Worm (Caenorhabditis elegans) whole organism, young adult: ENCODE data around the gene grd-12.
A peak's percentile ranks its signal among the peaks of the same experiment; 100 is the strongest.

Source experiments
- C06A6.2 ChIP-seq: fragments of 200-800 bp; sonication (Bioruptor generic); conservative IDR thresholded peaks from 2 replicates; pipeline ENCODE4 v1.3.6; 2022; ENCODE audit warnings: missing genetic modification characterization, missing compliant biosample characterization
- F37B4.10 ChIP-seq: fragments of 200-800 bp; sonication (Bioruptor generic); IDR thresholded peaks from 2 replicates; pipeline ENCODE4 v1.3.6; 2022; ENCODE audit warnings: missing genetic modification characterization, missing compliant biosample characterization
- F57A8.1 ChIP-seq: fragments of 200-800 bp; sonication (Bioruptor generic); optimal IDR thresholded peaks from 2 replicates; lab custom pipeline; 2018; ENCODE audit warnings: mild to moderate bottlenecking, missing genetic modification characterization, moderate library complexity, missing compliant biosample characterization
- F57C9.4 ChIP-seq: sonication (generic microtip); optimal IDR thresholded peaks from 2 replicates; lab custom pipeline; 2017; ENCODE audit warnings: mild to moderate bottlenecking, missing genetic modification characterization, missing compliant biosample characterization
- K12H6.12 ChIP-seq: fragments of 200-800 bp; sonication (Bioruptor generic); optimal IDR thresholded peaks from 2 replicates; lab custom pipeline; 2018; ENCODE audit warnings: mild to moderate bottlenecking, missing genetic modification characterization, missing compliant biosample characterization
- Y53F4B.3 ChIP-seq: fragments of 200-800 bp; sonication (Bioruptor generic); IDR thresholded peaks from 2 replicates; pipeline ENCODE4 v1.3.6; 2022; ENCODE audit warnings: missing genetic modification reagents, missing genetic modification characterization, missing compliant biosample characterization
- Y53G8AR.9 ChIP-seq: fragments of 200-800 bp; sonication (Bioruptor generic); conservative IDR thresholded peaks from 2 replicates; pipeline ENCODE4 v1.3.6; 2022; ENCODE audit warnings: missing genetic modification reagents, missing genetic modification characterization, missing compliant biosample characterization
- Y56A3A.18 ChIP-seq: fragments of 200-800 bp; sonication (Bioruptor generic); IDR thresholded peaks from 2 replicates; pipeline ENCODE4 v1.3.6; 2022; ENCODE audit warnings: missing genetic modification reagents, missing genetic modification characterization, missing compliant biosample characterization
- Y67H2A.10 ChIP-seq: fragments of 200-800 bp; sonication (Bioruptor generic); conservative IDR thresholded peaks from 2 replicates; pipeline ENCODE4 v1.3.6; 2022; ENCODE audit warnings: missing genetic modification reagents, missing genetic modification characterization, missing compliant biosample characterization
- Y79H2A.3 ChIP-seq: fragments of 200-800 bp; sonication (Bioruptor generic); conservative IDR thresholded peaks from 2 replicates; pipeline ENCODE4 v1.3.6; 2022; ENCODE audit warnings: missing genetic modification reagents, missing genetic modification characterization, missing compliant biosample characterization
- akir-1 ChIP-seq: fragments of 200-800 bp; sonication (Bioruptor generic); optimal IDR thresholded peaks from 2 replicates; lab custom pipeline; 2018; ENCODE audit warnings: mild to moderate bottlenecking, missing genetic modification characterization, moderate library complexity, missing compliant biosample characterization
- aptf-2 ChIP-seq: fragments of 200-800 bp; sonication (Bioruptor generic); conservative IDR thresholded peaks from 2 replicates; pipeline ENCODE4 v1.3.6; 2022; ENCODE audit warnings: missing genetic modification reagents, missing genetic modification characterization, missing compliant biosample characterization
- atf-7 ChIP-seq: sonication (generic microtip); optimal IDR thresholded peaks from 2 replicates; lab custom pipeline; 2017; ENCODE audit warnings: mild to moderate bottlenecking, missing genetic modification characterization, missing compliant biosample characterization
- athp-1 ChIP-seq: sonication (generic microtip); optimal IDR thresholded peaks from 2 replicates; lab custom pipeline; 2017; ENCODE audit warnings: mild to moderate bottlenecking, missing genetic modification characterization, missing compliant biosample characterization
- bed-2 ChIP-seq: fragments of 200-800 bp; sonication (Bioruptor generic); IDR thresholded peaks from 2 replicates; pipeline ENCODE4 v1.3.6; 2022; ENCODE audit warnings: missing genetic modification reagents, missing genetic modification characterization, missing compliant biosample characterization
- cebp-1 ChIP-seq, 2 experiments: fragments of 200-800 bp in 1 of 2; sonication (Bioruptor generic) in 1 of 2; sonication (generic microtip) in 1 of 2; IDR thresholded peaks in 1 of 2; optimal IDR thresholded peaks in 1 of 2; 2 replicates each; pipeline versions ENCODE4 v1.3.6 to Lab custom; 2017 to 2022; ENCODE audit warnings: missing compliant biosample characterization in 2 of 2, missing genetic modification characterization in 2 of 2, mild to moderate bottlenecking in 1 of 2, missing genetic modification reagents in 1 of 2, moderate library complexity in 1 of 2
- ceh-100 ChIP-seq: fragments of 200-800 bp; sonication (Bioruptor generic); IDR thresholded peaks from 2 replicates; pipeline ENCODE4 v1.3.6; 2022; ENCODE audit warnings: missing genetic modification reagents, missing genetic modification characterization, missing compliant biosample characterization
- ceh-27 ChIP-seq: fragments of 200-800 bp; sonication (Bioruptor generic); optimal IDR thresholded peaks from 2 replicates; lab custom pipeline; 2018; ENCODE audit warnings: mild to moderate bottlenecking, missing genetic modification characterization, moderate library complexity, missing compliant biosample characterization
- ceh-40 ChIP-seq: fragments of 200-800 bp; sonication (Bioruptor generic); IDR thresholded peaks from 2 replicates; pipeline ENCODE4 v1.3.6; 2022; ENCODE audit warnings: missing genetic modification characterization, missing compliant biosample characterization
- ceh-91 ChIP-seq: fragments of 200-800 bp; sonication (Bioruptor generic); IDR thresholded peaks from 2 replicates; pipeline ENCODE4 v1.3.6; 2022; ENCODE audit warnings: missing genetic modification reagents, missing genetic modification characterization, missing compliant biosample characterization
- chd-7 ChIP-seq: sonication (generic microtip); optimal IDR thresholded peaks from 2 replicates; lab custom pipeline; 2016; ENCODE audit warnings: mild to moderate bottlenecking, missing genetic modification characterization, moderate library complexity, missing compliant biosample characterization
- die-1 ChIP-seq: sonication (generic microtip); optimal IDR thresholded peaks from 2 replicates; lab custom pipeline; 2016; ENCODE audit warnings: missing genotype, mild to moderate bottlenecking, missing genetic modification characterization, missing compliant biosample characterization
- dpff-1 ChIP-seq: sonication (generic microtip); optimal IDR thresholded peaks from 2 replicates; lab custom pipeline; 2017; ENCODE audit warnings: mild to moderate bottlenecking, missing genetic modification characterization, missing compliant biosample characterization
- egl-44 ChIP-seq: fragments of 200-800 bp; sonication (Bioruptor generic); IDR thresholded peaks from 2 replicates; pipeline ENCODE4 v1.3.6; 2022; ENCODE audit warnings: missing genetic modification reagents, missing genetic modification characterization, missing compliant biosample characterization
- ekl-4 ChIP-seq: fragments of 200-800 bp; sonication (Bioruptor generic); IDR thresholded peaks from 2 replicates; pipeline ENCODE4 v1.3.6; 2022; ENCODE audit warnings: missing genetic modification reagents, missing genetic modification characterization, missing compliant biosample characterization
- gei-17 ChIP-seq: fragments of 200-800 bp; sonication (Bioruptor generic); optimal IDR thresholded peaks from 2 replicates; lab custom pipeline; 2018; ENCODE audit warnings: mild to moderate bottlenecking, missing genetic modification characterization, missing compliant biosample characterization
- him-1 ChIP-seq: sonication (generic microtip); optimal IDR thresholded peaks from 2 replicates; lab custom pipeline; 2016; ENCODE audit warnings: missing genotype, missing genetic modification reagents, missing genetic modification characterization, missing compliant biosample characterization
- hmg-1.2 ChIP-seq: fragments of 200-800 bp; sonication (Bioruptor generic); IDR thresholded peaks from 2 replicates; pipeline ENCODE4 v1.3.6; 2022; ENCODE audit warnings: missing genetic modification reagents, missing genetic modification characterization, missing compliant biosample characterization
- hrde-1 ChIP-seq: sonication (generic microtip); optimal IDR thresholded peaks from 2 replicates; lab custom pipeline; 2016; ENCODE audit warnings: missing genetic modification characterization, mild to moderate bottlenecking, missing compliant biosample characterization, moderate library complexity, missing genotype, missing genetic modification reagents, borderline replicate concordance
- hsf-1 ChIP-seq: fragments of 200-800 bp; sonication (Bioruptor generic); IDR thresholded peaks from 2 replicates; pipeline ENCODE4 v1.3.6; 2022; ENCODE audit warnings: missing genetic modification reagents, missing genetic modification characterization, missing compliant biosample characterization
- let-526 ChIP-seq: fragments of 200-800 bp; sonication (Bioruptor generic); IDR thresholded peaks from 2 replicates; pipeline ENCODE4 v1.3.6; 2022; ENCODE audit warnings: missing genetic modification reagents, missing genetic modification characterization, missing compliant biosample characterization
- lsy-27 ChIP-seq: sonication (generic microtip); optimal IDR thresholded peaks from 2 replicates; lab custom pipeline; 2017; ENCODE audit warnings: missing genetic modification characterization, mild to moderate bottlenecking, missing compliant biosample characterization, antibody characterized with exemption, missing genotype, borderline replicate concordance; ENCODE audit not compliant: insufficient read depth
- madf-3 ChIP-seq: fragments of 200-800 bp; sonication (Bioruptor generic); IDR thresholded peaks from 2 replicates; pipeline ENCODE4 v1.3.6; 2022; ENCODE audit warnings: missing genetic modification reagents, missing genetic modification characterization, missing compliant biosample characterization
- madf-6 ChIP-seq: fragments of 200-800 bp; sonication (Bioruptor generic); IDR thresholded peaks from 2 replicates; pipeline ENCODE4 v1.3.6; 2022; ENCODE audit warnings: missing genetic modification reagents, missing genetic modification characterization, missing compliant biosample characterization
- nhr-179 ChIP-seq: sonication (generic microtip); optimal IDR thresholded peaks from 2 replicates; lab custom pipeline; 2016; ENCODE audit warnings: mild to moderate bottlenecking, missing genetic modification characterization, missing compliant biosample characterization
- nhr-80 ChIP-seq: sonication (generic microtip); optimal IDR thresholded peaks from 2 replicates; lab custom pipeline; 2016; ENCODE audit warnings: missing genetic modification characterization, missing compliant biosample characterization
- nhr-90 ChIP-seq: sonication (generic microtip); optimal IDR thresholded peaks from 2 replicates; lab custom pipeline; 2016; ENCODE audit warnings: missing genotype, mild to moderate bottlenecking, missing genetic modification characterization, missing compliant biosample characterization
- sdz-38 ChIP-seq: sonication (generic microtip); optimal IDR thresholded peaks from 2 replicates; lab custom pipeline; 2016; ENCODE audit warnings: missing genotype, missing genetic modification characterization, missing compliant biosample characterization
- snpc-1.3 ChIP-seq: sonication (generic microtip); optimal IDR thresholded peaks from 2 replicates; lab custom pipeline; 2017; ENCODE audit warnings: missing genetic modification characterization, mild to moderate bottlenecking, missing compliant biosample characterization, antibody characterized with exemption, moderate library complexity, missing genotype, missing genetic modification reagents; ENCODE audit not compliant: insufficient read depth
- snpc-4 ChIP-seq, 5 experiments: fragments of 150-350 bp in 1 of 5; sonication (generic microtip) in 4 of 5; optimal IDR thresholded peaks; 2 replicates each; lab custom pipeline; 2014 to 2018; ENCODE audit warnings: missing genetic modification characterization in 5 of 5, missing biosample characterization in 3 of 5, antibody characterized with exemption in 2 of 5, mild to moderate bottlenecking in 2 of 5, missing compliant biosample characterization in 2 of 5, missing genotype in 2 of 5, moderate library complexity in 2 of 5, missing genetic modification reagents in 1 of 5
- sptf-2 ChIP-seq: fragments of 200-800 bp; sonication (Bioruptor generic); optimal IDR thresholded peaks from 2 replicates; lab custom pipeline; 2018; ENCODE audit warnings: mild to moderate bottlenecking, missing genetic modification characterization, missing compliant biosample characterization
- tbx-9 ChIP-seq: sonication (generic microtip); optimal IDR thresholded peaks from 2 replicates; lab custom pipeline; 2016; ENCODE audit warnings: borderline replicate concordance, missing genetic modification characterization, inconsistent platforms, missing compliant biosample characterization
- ztf-22 ChIP-seq: fragments of 200-800 bp; sonication (Bioruptor generic); optimal IDR thresholded peaks from 2 replicates; lab custom pipeline; 2018; ENCODE audit warnings: mild to moderate bottlenecking, missing genetic modification characterization, moderate library complexity, missing compliant biosample characterization
- ztf-26 ChIP-seq: sonication (generic microtip); optimal IDR thresholded peaks from 2 replicates; lab custom pipeline; 2017; ENCODE audit warnings: missing genetic modification characterization, missing compliant biosample characterization

grd-12 gene

DNA sequence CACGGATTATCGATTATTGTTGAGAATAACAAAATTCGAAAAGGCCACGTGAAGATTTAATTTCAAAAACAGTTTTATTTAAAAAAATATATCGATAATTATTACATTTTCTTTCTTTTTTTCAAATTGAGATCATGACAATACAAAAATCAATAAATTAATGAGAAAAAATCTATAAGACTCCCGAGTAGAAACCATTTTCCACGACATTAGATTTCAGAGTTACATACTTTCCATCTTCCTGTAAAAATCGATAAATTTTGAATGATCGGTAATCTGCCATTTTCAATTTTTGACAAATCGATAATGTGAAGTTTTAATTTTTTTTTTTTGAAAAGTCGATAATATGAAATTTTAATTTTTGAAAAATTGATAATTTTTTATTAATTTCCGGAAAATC is 32.6 kb upstream of the grd-12 start, which contains the start of gene C30G7.3:
C30G7.3 (minus strand) TSS at position 8 of the 400 bp plus-strand sequence.
- no peak for TF ChIP-seq F37B4.10 (GFP tag; lab: Robert Waterston, UW)
- TF ChIP-seq sdz-38 = no peak
- no peak for TF ChIP-seq chd-7 (tag; lab: Kevin White, UChicago)
- no peak for TF ChIP-seq nhr-90 (tag; lab: Kevin White, UChicago)
- no peak for TF ChIP-seq akir-1
- no peak for TF ChIP-seq madf-3 (GFP tag; lab: Robert Waterston, UW)
- TF ChIP-seq dpff-1 (tag; lab: Kevin White, UChicago) = no peak
- no peak for TF ChIP-seq sptf-2 (GFP tag; lab: Kevin White, UChicago)
- no peak for TF ChIP-seq hrde-1
- TF ChIP-seq ceh-91 = no peak
- no peak for TF ChIP-seq C06A6.2 (GFP tag; lab: Robert Waterston, UW)
- TF ChIP-seq bed-2 (GFP tag; lab: Robert Waterston, UW) = no peak
- no peak for TF ChIP-seq Y67H2A.10
- no peak for TF ChIP-seq F57A8.1 (GFP tag; lab: Kevin White, UChicago)
- no peak for TF ChIP-seq lsy-27 (tag; lab: Kevin White, UChicago)
- TF ChIP-seq Y53F4B.3 (GFP tag; lab: Robert Waterston, UW) = no peak
- no peak for TF ChIP-seq athp-1 (tag; lab: Kevin White, UChicago)
- no peak for TF ChIP-seq Y53G8AR.9 (GFP tag; lab: Robert Waterston, UW)
- TF ChIP-seq egl-44 (GFP tag; lab: Robert Waterston, UW) = no peak
- no peak for TF ChIP-seq Y56A3A.18

DNA sequence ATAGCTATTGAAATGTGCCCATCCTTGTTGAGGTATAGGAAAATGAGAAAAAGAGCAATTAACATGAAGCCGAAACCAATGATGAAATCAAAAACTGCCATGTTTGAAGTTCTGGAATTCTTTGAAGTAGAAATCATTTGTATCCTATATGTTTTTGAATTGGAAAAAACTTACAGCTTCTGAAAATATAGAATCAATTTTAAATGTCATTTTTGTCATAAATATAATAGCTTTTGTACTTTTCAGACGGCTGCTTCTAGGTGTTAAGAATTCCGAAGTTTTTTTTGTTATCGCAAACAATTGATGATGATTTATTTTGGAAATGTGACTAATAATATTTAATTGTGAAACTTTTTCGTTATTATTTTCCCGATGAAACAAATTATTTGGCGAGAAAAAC is 31.3 kb upstream of the grd-12 start, which contains the start of gene C30G7.4:
C30G7.4 (minus strand) TSS at position 101 of the 400 bp plus-strand sequence.
- TF ChIP-seq ztf-22 (GFP tag; lab: Kevin White, UChicago) = no peak
- no peak for TF ChIP-seq snpc-1.3 (tag; lab: Kevin White, UChicago)
- TF ChIP-seq hmg-1.2 (GFP tag; lab: Robert Waterston, UW) = no peak
- no peak for TF ChIP-seq him-1 (tag; lab: Kevin White, UChicago)
- TF ChIP-seq atf-7 (tag; lab: Kevin White, UChicago) = no peak
- no peak for TF ChIP-seq cebp-1 (GFP tag; IDR thresholded peaks at IDR 0.05; lab: Robert Waterston, UW)
- TF ChIP-seq cebp-1 (tag; optimal IDR thresholded peaks at IDR 0.05; lab: Kevin White, UChicago) = no peak
- TF ChIP-seq ceh-40 (GFP tag; lab: Robert Waterston, UW) = no peak
- TF ChIP-seq hsf-1 (GFP tag; lab: Robert Waterston, UW) = no peak
- no peak for TF ChIP-seq F57C9.4 (tag; lab: Kevin White, UChicago)
- TF ChIP-seq ekl-4 (GFP tag; lab: Robert Waterston, UW) = no peak
- no peak for TF ChIP-seq F37B4.10 (GFP tag; lab: Robert Waterston, UW)
- no peak for TF ChIP-seq gei-17
- no peak for TF ChIP-seq aptf-2 (GFP tag; lab: Robert Waterston, UW)
- TF ChIP-seq ceh-100 (GFP tag; lab: Robert Waterston, UW) = no peak
- no peak for TF ChIP-seq let-526 (GFP tag; lab: Robert Waterston, UW)

DNA sequence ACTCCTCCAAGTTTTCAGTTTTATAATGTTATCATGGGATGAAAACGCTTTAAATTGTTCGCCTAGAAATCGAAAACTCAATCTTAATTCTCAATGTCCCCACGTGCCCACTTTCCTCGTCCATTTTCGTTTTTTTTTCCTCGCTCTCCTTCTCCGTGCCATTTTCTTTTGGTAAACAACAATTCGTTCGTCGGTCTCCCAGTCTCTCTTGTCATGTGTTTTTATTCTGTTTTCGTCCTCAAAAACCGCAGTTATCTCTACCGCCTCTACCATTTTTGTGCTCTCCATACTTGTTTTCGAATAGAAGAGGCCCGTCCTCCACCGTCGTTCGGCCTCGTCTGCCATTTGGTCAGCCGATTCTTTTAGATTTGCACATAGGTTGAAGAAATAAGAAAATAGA is 29.7 kb upstream of the grd-12 start:
- TF ChIP-seq K12H6.12 (tag; lab: Kevin White, UChicago) = peak; percentile 74
- TF ChIP-seq ceh-27 (GFP tag; lab: Kevin White, UChicago) = peak; percentile 60
- TF ChIP-seq ekl-4 (GFP tag; lab: Robert Waterston, UW) = no peak
- no peak for TF ChIP-seq ztf-22 (GFP tag; lab: Kevin White, UChicago)
- no peak for TF ChIP-seq madf-6 (GFP tag; lab: Robert Waterston, UW)
- TF ChIP-seq tbx-9 (tag; lab: Kevin White, UChicago) = no peak
- TF ChIP-seq hmg-1.2 (GFP tag; lab: Robert Waterston, UW) = peak; percentile 25; the same call in 1 of the 2 replicates
- TF ChIP-seq Y79H2A.3 (GFP tag; lab: Robert Waterston, UW) = no peak
- no peak for TF ChIP-seq nhr-80
- TF ChIP-seq nhr-179 (tag; lab: Kevin White, UChicago) = no peak
- no peak for TF ChIP-seq sptf-2 (GFP tag; lab: Kevin White, UChicago)
- TF ChIP-seq ztf-26 (tag; lab: Kevin White, UChicago) = no peak
- TF ChIP-seq sdz-38 = no peak
- TF ChIP-seq die-1 (tag; lab: Kevin White, UChicago) = no peak
- TF ChIP-seq let-526 (GFP tag; lab: Robert Waterston, UW) = 0 out of 2 replicates have a peak, but pooled peaks have one; percentile 27
- TF ChIP-seq snpc-4 (GFP tag; optimal IDR thresholded peaks at IDR 0.05; lab: Kevin White, UChicago) = no peak
- no peak for TF ChIP-seq snpc-4 (tag; optimal IDR thresholded peaks at IDR 0.05; lab: Kevin White, UChicago)
